Worm (Caenorhabditis elegans) whole organism, L4 larva: Measurements from ENCODE around the gene ngn-1.

Experiments
- F10B5.3 ChIP-seq: sonication (generic microtip); optimal IDR thresholded peaks from 2 replicates; lab custom pipeline; 2016; ENCODE audit warnings: mild to moderate bottlenecking, missing genetic modification characterization, missing compliant biosample characterization
- F26F4.8 ChIP-seq: fragments of 200-800 bp; sonication (Bioruptor generic); conservative IDR thresholded peaks from 2 replicates; pipeline ENCODE4 v1.3.6; 2022; ENCODE audit warnings: missing genetic modification characterization, missing compliant biosample characterization
- F44E2.7 ChIP-seq: fragments of 200-800 bp; sonication (Bioruptor generic); IDR thresholded peaks from 2 replicates; pipeline ENCODE4 v2.1.2; 2022; ENCODE audit warnings: missing genetic modification characterization, missing compliant biosample characterization
- F49E8.2 ChIP-seq: sonication (generic microtip); optimal IDR thresholded peaks from 2 replicates; lab custom pipeline; 2016; ENCODE audit warnings: missing compliant biosample characterization, mild to moderate bottlenecking, missing genetic modification characterization, borderline replicate concordance
- Y105C5A.15 ChIP-seq: fragments of 200-800 bp; sonication (Bioruptor generic); IDR thresholded peaks from 2 replicates; pipeline ENCODE4 v1.3.6; 2022; ENCODE audit warnings: missing genetic modification characterization, missing compliant biosample characterization
- Y48G9A.11 ChIP-seq: fragments of 200-800 bp; sonication (Bioruptor generic); IDR thresholded peaks from 2 replicates; pipeline ENCODE4 v1.3.6; 2022; ENCODE audit warnings: missing genetic modification reagents, missing genetic modification characterization, missing compliant biosample characterization
- ama-1 ChIP-seq: fragments of 150-350 bp; optimal IDR thresholded peaks from 2 replicates; lab custom pipeline; 2014; ENCODE audit warnings: inconsistent platforms, mixed read lengths
- attf-4 ChIP-seq: sonication (generic microtip); optimal IDR thresholded peaks from 3 replicates; lab custom pipeline; 2017; ENCODE audit warnings: missing biosample characterization, missing genetic modification characterization
- ceh-20 ChIP-seq: fragments of 200-800 bp; sonication (Bioruptor generic); IDR thresholded peaks from 2 replicates; pipeline ENCODE4 v1.3.6; 2022; ENCODE audit warnings: missing genetic modification reagents, missing genetic modification characterization, missing compliant biosample characterization
- ceh-28 ChIP-seq: fragments of 150-350 bp; optimal IDR thresholded peaks from 2 replicates; lab custom pipeline; 2014; ENCODE audit warnings: missing biosample characterization, missing genetic modification reagents, missing genetic modification characterization
- ceh-32 ChIP-seq: sonication (generic microtip); optimal IDR thresholded peaks from 2 replicates; lab custom pipeline; 2016; ENCODE audit warnings: mild to moderate bottlenecking, missing genetic modification characterization, missing compliant biosample characterization; ENCODE audit not compliant: poor library complexity
- ceh-82 ChIP-seq: sonication (generic microtip); optimal IDR thresholded peaks from 2 replicates; lab custom pipeline; 2017; ENCODE audit warnings: missing biosample characterization, missing genetic modification characterization
- cey-2 ChIP-seq: sonication (generic microtip); optimal IDR thresholded peaks from 3 replicates; lab custom pipeline; 2017; ENCODE audit warnings: missing genetic modification characterization, mild to moderate bottlenecking, missing compliant biosample characterization, antibody characterized with exemption, borderline replicate concordance; ENCODE audit not compliant: insufficient read depth
- ctbp-1 ChIP-seq: fragments of 200-800 bp; sonication (Bioruptor generic); IDR thresholded peaks from 2 replicates; pipeline ENCODE4 v1.3.6; 2022; ENCODE audit warnings: missing genetic modification reagents, missing genetic modification characterization, missing compliant biosample characterization
- daf-12 ChIP-seq: fragments of 150-350 bp; optimal IDR thresholded peaks from 2 replicates; lab custom pipeline; 2014; ENCODE audit warnings: missing biosample characterization, missing genetic modification reagents, missing genetic modification characterization
- dmd-6 ChIP-seq: fragments of 200-800 bp; sonication (Bioruptor generic); IDR thresholded peaks from 2 replicates; pipeline ENCODE4 v1.3.6; 2022; ENCODE audit warnings: missing genetic modification reagents, missing genetic modification characterization, missing compliant biosample characterization
- dmd-8 ChIP-seq: fragments of 200-800 bp; sonication (Bioruptor generic); IDR thresholded peaks from 2 replicates; pipeline ENCODE4 v1.3.6; 2022; ENCODE audit warnings: missing genetic modification characterization, missing compliant biosample characterization
- egl-27 ChIP-seq: sonication (generic microtip); optimal IDR thresholded peaks from 3 replicates; lab custom pipeline; 2017; ENCODE audit warnings: missing biosample characterization, missing genetic modification reagents, missing genetic modification characterization
- egl-43 ChIP-seq: fragments of 200-800 bp; sonication (Bioruptor generic); IDR thresholded peaks from 2 replicates; pipeline ENCODE4 v1.3.6; 2022; ENCODE audit warnings: missing genetic modification reagents, missing genetic modification characterization, missing compliant biosample characterization
- hif-1 ChIP-seq, 2 experiments: sonication (generic microtip); optimal IDR thresholded peaks; 2 replicates each; lab custom pipeline; 2016 to 2017; ENCODE audit warnings: missing compliant biosample characterization in 2 of 2, missing genetic modification characterization in 2 of 2, missing genetic modification reagents in 2 of 2, missing genotype in 2 of 2, mild to moderate bottlenecking in 1 of 2
- hlh-30 ChIP-seq: sonication (generic microtip); optimal IDR thresholded peaks from 2 replicates; lab custom pipeline; 2017; ENCODE audit warnings: antibody characterized with exemption, mild to moderate bottlenecking, missing genetic modification characterization, missing compliant biosample characterization; ENCODE audit not compliant: insufficient read depth
- lin-1 ChIP-seq: fragments of 200-800 bp; sonication (Bioruptor generic); IDR thresholded peaks from 2 replicates; pipeline ENCODE4 v1.3.6; 2022; ENCODE audit warnings: missing genetic modification reagents, missing genetic modification characterization, missing compliant biosample characterization
- lin-13 ChIP-seq: fragments of 150-350 bp; optimal IDR thresholded peaks from 2 replicates; lab custom pipeline; 2014; ENCODE audit warnings: missing biosample characterization, missing genetic modification reagents, missing genetic modification characterization
- lin-38 ChIP-seq: fragments of 200-800 bp; sonication (Bioruptor generic); IDR thresholded peaks from 2 replicates; pipeline ENCODE4 v1.3.6; 2022; ENCODE audit warnings: missing genetic modification reagents, missing genetic modification characterization, missing compliant biosample characterization
- lsy-2 ChIP-seq, 2 experiments: fragments of 150-350 bp in 1 of 2; sonication (generic microtip) in 1 of 2; optimal IDR thresholded peaks; 2 replicates each; lab custom pipeline; 2014 to 2017; ENCODE audit warnings: missing biosample characterization in 2 of 2, missing genetic modification characterization in 2 of 2
- madf-5 ChIP-seq, 2 experiments: fragments of 200-800 bp; sonication (Bioruptor generic); IDR thresholded peaks; 2 replicates each; pipeline ENCODE4 v1.3.6; 2022; ENCODE audit warnings: missing compliant biosample characterization in 2 of 2, missing genetic modification characterization in 2 of 2
- madf-9 ChIP-seq: fragments of 200-800 bp; sonication (Bioruptor generic); conservative IDR thresholded peaks from 2 replicates; pipeline ENCODE4 v1.3.6; 2022; ENCODE audit warnings: missing genetic modification reagents, missing genetic modification characterization, missing compliant biosample characterization
- mdt-29 ChIP-seq: fragments of 200-800 bp; sonication (Bioruptor generic); IDR thresholded peaks from 2 replicates; pipeline ENCODE4 v1.3.6; 2022; ENCODE audit warnings: missing genetic modification reagents, missing genetic modification characterization, missing compliant biosample characterization
- mep-1 ChIP-seq: fragments of 150-350 bp; sonication (generic microtip); optimal IDR thresholded peaks from 3 replicates; lab custom pipeline; 2014; ENCODE audit warnings: missing biosample characterization, missing genetic modification characterization
- nhr-102 ChIP-seq: sonication (generic microtip); optimal IDR thresholded peaks from 2 replicates; lab custom pipeline; 2016; ENCODE audit warnings: mild to moderate bottlenecking, missing genetic modification characterization, moderate library complexity, missing compliant biosample characterization
- nhr-41 ChIP-seq: fragments of 200-800 bp; sonication (Bioruptor generic); IDR thresholded peaks from 2 replicates; pipeline ENCODE4 v1.3.6; 2022; ENCODE audit warnings: missing genetic modification reagents, missing genetic modification characterization, missing compliant biosample characterization
- pha-4 ChIP-seq, 2 experiments: fragments of 150-350 bp in 1 of 2; fragments of 200-800 bp in 1 of 2; sonication (Bioruptor generic) in 1 of 2; IDR thresholded peaks in 1 of 2; optimal IDR thresholded peaks in 1 of 2; 2 replicates each; pipeline versions ENCODE4 v1.3.6 to Lab custom; 2014 to 2022; ENCODE audit warnings: missing genetic modification characterization in 2 of 2, missing genetic modification reagents in 2 of 2, missing biosample characterization in 1 of 2, missing compliant biosample characterization in 1 of 2
- php-3 ChIP-seq: fragments of 200-800 bp; sonication (Bioruptor generic); IDR thresholded peaks from 2 replicates; pipeline ENCODE4 v1.3.6; 2022; ENCODE audit warnings: missing genetic modification reagents, missing genetic modification characterization, missing compliant biosample characterization
- rbr-2 ChIP-seq: sonication (generic microtip); optimal IDR thresholded peaks from 2 replicates; lab custom pipeline; 2016; ENCODE audit warnings: missing genotype, missing genetic modification characterization, missing compliant biosample characterization
- sdz-12 ChIP-seq: fragments of 200-800 bp; sonication (Bioruptor generic); optimal IDR thresholded peaks from 2 replicates; lab custom pipeline; 2018; ENCODE audit warnings: mild to moderate bottlenecking, missing genetic modification characterization, missing compliant biosample characterization
- set-16 ChIP-seq: fragments of 200-800 bp; sonication (Bioruptor generic); IDR thresholded peaks from 2 replicates; pipeline ENCODE4 v1.3.6; 2022; ENCODE audit warnings: missing genetic modification reagents, missing genetic modification characterization, missing compliant biosample characterization
- spr-1 ChIP-seq: sonication (generic microtip); optimal IDR thresholded peaks from 2 replicates; lab custom pipeline; 2016; ENCODE audit warnings: mild to moderate bottlenecking, missing genetic modification characterization, missing compliant biosample characterization
- tag-97 ChIP-seq: fragments of 200-800 bp; sonication (Bioruptor generic); IDR thresholded peaks from 2 replicates; pipeline ENCODE4 v1.3.6; 2022; ENCODE audit warnings: missing genetic modification characterization, missing compliant biosample characterization
- tra-1 ChIP-seq: fragments of 200-800 bp; sonication (Bioruptor generic); IDR thresholded peaks from 2 replicates; pipeline ENCODE4 v1.3.6; 2022; ENCODE audit warnings: missing genetic modification reagents, missing genetic modification characterization, missing compliant biosample characterization
- unc-130 ChIP-seq: sonication (generic microtip); optimal IDR thresholded peaks from 2 replicates; lab custom pipeline; 2016; ENCODE audit warnings: missing genetic modification reagents, missing genetic modification characterization, missing compliant biosample characterization
- unc-39 ChIP-seq: sonication (generic microtip); optimal IDR thresholded peaks from 2 replicates; lab custom pipeline; 2017; ENCODE audit warnings: missing biosample characterization, missing genetic modification characterization
- unc-62 ChIP-seq, 3 experiments: fragments of 150-350 bp in 1 of 3; sonication (generic microtip); optimal IDR thresholded peaks in 2 of 3; peaks in 1 of 3; 1 replicate in 1 of 3; 2 replicates in 2 of 3; lab custom pipeline; 2014 to 2017; ENCODE audit warnings: missing biosample characterization in 3 of 3, missing genetic modification characterization in 3 of 3, missing genetic modification reagents in 3 of 3, missing genotype in 1 of 3
- vab-7 ChIP-seq: fragments of 200-800 bp; sonication (Bioruptor generic); IDR thresholded peaks from 2 replicates; pipeline ENCODE4 v1.3.6; 2022; ENCODE audit warnings: missing genetic modification reagents, missing genetic modification characterization, missing compliant biosample characterization
- zfp-2 ChIP-seq: sonication (generic microtip); optimal IDR thresholded peaks from 2 replicates; lab custom pipeline; 2016; ENCODE audit warnings: mild to moderate bottlenecking, missing genetic modification characterization, missing compliant biosample characterization
- zfp-3 ChIP-seq: fragments of 200-800 bp; sonication (Bioruptor generic); conservative IDR thresholded peaks from 2 replicates; pipeline ENCODE4 v1.3.6; 2022; ENCODE audit warnings: missing genetic modification reagents, missing genetic modification characterization, missing compliant biosample characterization
- ztf-11 ChIP-seq: fragments of 150-350 bp; optimal IDR thresholded peaks from 2 replicates; lab custom pipeline; 2014; ENCODE audit warnings: missing biosample characterization, missing genetic modification characterization
- ztf-7 ChIP-seq: fragments of 150-350 bp; optimal IDR thresholded peaks from 2 replicates; lab custom pipeline; 2014; ENCODE audit warnings: missing biosample characterization, missing genetic modification characterization

The ngn-1 gene

ce11 chrIV:2663953-2664900 is 36.2 kb upstream of the ngn-1 start, which contains the start of gene Y69A2AR.31 (continued):
- peak; percentile 74 for TF ChIP-seq lin-38
- TF ChIP-seq sdz-12 (GFP tag; lab: Kevin White, UChicago), result no peak
- no peak for TF ChIP-seq unc-39 (tag; lab: Kevin White, UChicago)
- TF ChIP-seq madf-9 (GFP tag; lab: Robert Waterston, UW), result no peak
- no peak for TF ChIP-seq daf-12
- no peak for TF ChIP-seq set-16 (GFP tag; lab: Robert Waterston, UW)
- TF ChIP-seq cey-2 (tag; lab: Kevin White, UChicago), result no peak
- no peak for TF ChIP-seq zfp-3 (GFP tag; lab: Robert Waterston, UW)
- no peak for TF ChIP-seq attf-4 (tag; lab: Kevin White, UChicago)
- TF ChIP-seq lin-1 (GFP tag; lab: Robert Waterston, UW), result no peak
- no peak for TF ChIP-seq nhr-41 (GFP tag; lab: Robert Waterston, UW)
- TF ChIP-seq egl-43 (GFP tag; lab: Robert Waterston, UW), result peak; percentile 55
- peak; percentile 33; the same call in 1 of the 2 replicates for TF ChIP-seq ctbp-1 (GFP tag; lab: Robert Waterston, UW)
- no peak for TF ChIP-seq zfp-2 (tag; lab: Kevin White, UChicago)
- TF ChIP-seq dmd-6, result no peak
- no peak for TF ChIP-seq ceh-28
- TF ChIP-seq tra-1, result 0 out of 2 replicates have a peak, but pooled peaks have one; percentile 54
- TF ChIP-seq spr-1, result peak; percentile 6
- TF ChIP-seq ztf-7 (tag; lab: Kevin White, UChicago), result no peak
- no peak for TF ChIP-seq egl-27
- no peak for TF ChIP-seq F10B5.3 (tag; lab: Kevin White, UChicago)
- no peak for TF ChIP-seq ceh-82
- 0 out of 2 replicates have a peak, but pooled peaks have one; percentile 42 for TF ChIP-seq php-3
- TF ChIP-seq F26F4.8 (GFP tag; lab: Robert Waterston, UW), result peak; percentile 76
- peak; percentile 34 for TF ChIP-seq lin-13
- peak; percentile 76 for TF ChIP-seq Y48G9A.11
- TF ChIP-seq Y105C5A.15 (GFP tag; lab: Robert Waterston, UW), result peak; percentile 88
- TF ChIP-seq nhr-102 (tag; lab: Kevin White, UChicago), result no peak
- TF ChIP-seq madf-5 (GFP tag; IDR thresholded peaks at IDR 0.05; lab: Robert Waterston, UW), result 0 out of 4 replicates have a peak, but pooled peaks of 1 of the 2 experiments have one; percentile 50
- no peak for TF ChIP-seq ceh-32 (tag; lab: Kevin White, UChicago)
- TF ChIP-seq F44E2.7 (GFP tag; lab: Robert Waterston, UW), result 0 out of 2 replicates have a peak, but pooled peaks have one; percentile 59
- TF ChIP-seq ama-1, result no peak
- no peak for TF ChIP-seq rbr-2 (tag; lab: Kevin White, UChicago)
- no peak for TF ChIP-seq ceh-20 (GFP tag; lab: Robert Waterston, UW)
- peak; percentile 79; the same call in 1 of the 2 replicates for TF ChIP-seq pha-4 (GFP tag; IDR thresholded peaks at IDR 0.05; lab: Robert Waterston, UW)
- TF ChIP-seq pha-4 (tag; optimal IDR thresholded peaks at IDR 0.05; lab: Kevin White, UChicago), result no peak
- no peak for TF ChIP-seq hif-1 (tag; optimal IDR thresholded peaks at IDR 0.05; lab: Kevin White, UChicago)
- peak; percentile 76 for TF ChIP-seq dmd-8 (GFP tag; lab: Robert Waterston, UW)
- no peak for TF ChIP-seq hlh-30 (tag; lab: Kevin White, UChicago)
- no peak for TF ChIP-seq lsy-2 (tag; optimal IDR thresholded peaks at IDR 0.05; lab: Kevin White, UChicago)
- no peak for TF ChIP-seq tag-97
- no peak for TF ChIP-seq mep-1 (tag; lab: Kevin White, UChicago)
- no peak for TF ChIP-seq F49E8.2 (tag; lab: Kevin White, UChicago)
- peak; percentile 67; the same call in 1 of the 2 replicates for TF ChIP-seq vab-7 (GFP tag; lab: Robert Waterston, UW)
- no peak for TF ChIP-seq unc-130 (GFP tag; lab: Kevin White, UChicago)
- no peak for TF ChIP-seq mdt-29
- peak in 1 of 2 experiments; percentile 47 for TF ChIP-seq unc-62 (GFP tag; optimal IDR thresholded peaks at IDR 0.05 in 1 of 2; lab: Kevin White, UChicago)
- no peak for TF ChIP-seq unc-62 (tag; optimal IDR thresholded peaks at IDR 0.05; lab: Kevin White, UChicago)
- no peak for TF ChIP-seq ztf-11
